Fruit fly (Drosophila melanogaster) whole organism: Measurements from ENCODE around the gene CG3309.

Experiments
- CG8478 ChIP-seq: fragments of >200 bp; optimal IDR thresholded peaks from 2 replicates; lab custom pipeline; 2018; ENCODE audit warnings: inconsistent platforms
- Dll ChIP-seq: fragments of >200 bp; optimal IDR thresholded peaks from 2 replicates; lab custom pipeline; 2017
- EcR ChIP-seq, 2 experiments: fragments of >200 bp; optimal IDR thresholded peaks; 2 replicates each; lab custom pipeline; 2017; ENCODE audit warnings: missing biosample characterization in 2 of 2, missing genetic modification characterization in 2 of 2, missing genetic modification reagents in 2 of 2
- pan ChIP-seq: fragments of >200 bp; optimal IDR thresholded peaks from 2 replicates; lab custom pipeline; 2017
- psq ChIP-seq: fragments of >200 bp; optimal IDR thresholded peaks from 2 replicates; lab custom pipeline; 2017
- usp ChIP-seq: fragments of >200 bp; optimal IDR thresholded peaks from 2 replicates; lab custom pipeline; 2017; ENCODE audit warnings: missing biosample characterization, missing genetic modification characterization, mixed read lengths

- TF ChIP-seq usp (GFP tag; lab: Kevin White, UChicago) = no peak
- no peak for TF ChIP-seq pan
- TF ChIP-seq EcR (GFP tag; optimal IDR thresholded peaks at IDR 0.05; lab: Kevin White, UChicago) = no peak
- no peak for TF ChIP-seq psq (lab: Kevin White, UChicago)
- no peak for TF ChIP-seq CG8478 (lab: Kevin White, UChicago)
- no peak for TF ChIP-seq Dll (lab: Kevin White, UChicago)
These were observed 9.3 kb upstream of the CG3309 start for dm6 chrX:5338435-5338834.
